Fruit fly (Drosophila melanogaster): ENCODE data around the gene eIF3f1.

Gene eIF3f1

dm6 chr3R:4687207-4687606, 26.8 kb downstream of the eIF3f1 start (continued):
- TF ChIP-seq Hr4 (GFP tag; optimal IDR thresholded peaks at IDR 0.05): peak; percentile 64
- peak; percentile 68 for TF ChIP-seq CG15336 (GFP tag; IDR thresholded peaks at IDR 0.05)
- peak; percentile 12 for TF ChIP-seq fd59A (GFP tag; optimal IDR thresholded peaks at IDR 0.05)
- peak; percentile 25 for TF ChIP-seq Hr39 (GFP tag; optimal IDR thresholded peaks at IDR 0.05)
- peak; percentile 22 to 73 for TF ChIP-seq salr (GFP tag; optimal IDR thresholded peaks at IDR 0.05)
- TF ChIP-seq CG32006 (GFP tag; optimal IDR thresholded peaks at IDR 0.05): peak; percentile 74
- peak; percentile 44 for TF ChIP-seq CG4318 (GFP tag; optimal IDR thresholded peaks at IDR 0.05)
- no peak for TF ChIP-seq CG16779 (tag; optimal IDR thresholded peaks at IDR 0.05)
- peak; percentile 44 for TF ChIP-seq CG7368 (GFP tag; optimal IDR thresholded peaks at IDR 0.05)
- TF ChIP-seq OdsH (GFP tag; optimal IDR thresholded peaks at IDR 0.05): peak; percentile 61
- peak; percentile 29 for TF ChIP-seq CG3032 (tag; optimal IDR thresholded peaks at IDR 0.05)
- TF ChIP-seq CG11762 (GFP tag; optimal IDR thresholded peaks at IDR 0.05; ENCODE audit: insufficient read depth): peak; percentile 42
- TF ChIP-seq CG1621 (tag; optimal IDR thresholded peaks at IDR 0.05): no peak
- TF ChIP-seq ss (GFP tag; optimal IDR thresholded peaks at IDR 0.05): no peak
- no peak for TF ChIP-seq fkh (GFP tag; optimal IDR thresholded peaks at IDR 0.05)
- peak; percentile 45 for TF ChIP-seq Ets96B (tag; optimal IDR thresholded peaks at IDR 0.05)
- TF ChIP-seq svp (GFP tag): no peak
- TF ChIP-seq esn (GFP tag; optimal IDR thresholded peaks at IDR 0.05): peak; percentile 28
- TF ChIP-seq CG3919 (GFP tag; optimal IDR thresholded peaks at IDR 0.05): peak; percentile 64
- peak; percentile 82 for TF ChIP-seq Eip78C (GFP tag)
- no peak for TF ChIP-seq dsx (GFP tag; optimal IDR thresholded peaks at IDR 0.05; ENCODE audit: poor library complexity, severe bottlenecking)
- peak; percentile 23 for TF ChIP-seq CG31627 (GFP tag; optimal IDR thresholded peaks at IDR 0.05)
- TF ChIP-seq CG9139 (GFP tag; optimal IDR thresholded peaks at IDR 0.05): no peak
- peak; percentile 11 for TF ChIP-seq Met (GFP tag; optimal IDR thresholded peaks at IDR 0.05)
- TF ChIP-seq CG8319 (GFP tag; optimal IDR thresholded peaks at IDR 0.05): peak; percentile 5
- no peak for TF ChIP-seq Sox15 (GFP tag; optimal IDR thresholded peaks at IDR 0.05)
- peak; percentile 71 for TF ChIP-seq CG10631 (GFP tag; optimal IDR thresholded peaks at IDR 0.05)
- TF ChIP-seq CG10669 (GFP tag; optimal IDR thresholded peaks at IDR 0.05): no peak
- TF ChIP-seq Eip75B (GFP tag; optimal IDR thresholded peaks at IDR 0.05): peak; percentile 64
- TF ChIP-seq CG11902 (GFP tag; optimal IDR thresholded peaks at IDR 0.05): no peak
- peak; percentile 45; the same call in 1 of the 2 replicates for TF ChIP-seq CG11294 (GFP tag; IDR thresholded peaks at IDR 0.05)
- TF ChIP-seq eg (GFP tag; IDR thresholded peaks at IDR 0.05): peak; percentile 65; the same call in 1 of the 3 replicates

- TF ChIP-seq CG3919 (GFP tag; optimal IDR thresholded peaks at IDR 0.05): peak; percentile 19
- TF ChIP-seq eg (GFP tag; IDR thresholded peaks at IDR 0.05): 0 out of 3 replicates have a peak, but pooled peaks have one; percentile 27
Observed at dm6 chr3R:4684811-4685210, 29.2 kb downstream of the eIF3f1 start.

- TF ChIP-seq eg (GFP tag; IDR thresholded peaks at IDR 0.05) (no peak), Eip93F (GFP tag; optimal IDR thresholded peaks at IDR 0.05) (no peak), salr (GFP tag; optimal IDR thresholded peaks at IDR 0.05) (no peak), achi (GFP tag; optimal IDR thresholded peaks at IDR 0.05) (no peak), dsx (GFP tag; optimal IDR thresholded peaks at IDR 0.05; ENCODE audit: poor library complexity, severe bottlenecking) (no peak), CG8119 (GFP tag; IDR thresholded peaks at IDR 0.05) (no peak), CG1621 (tag; optimal IDR thresholded peaks at IDR 0.05) (no peak), Hr4 (GFP tag; optimal IDR thresholded peaks at IDR 0.05) (no peak), Met (GFP tag; optimal IDR thresholded peaks at IDR 0.05) (no peak), Hr38 (GFP tag; optimal IDR thresholded peaks at IDR 0.05) (no peak), ss (GFP tag; optimal IDR thresholded peaks at IDR 0.05) (no peak), CG6276 (GFP tag; optimal IDR thresholded peaks at IDR 0.05) (no peak)
Observed at dm6 chr3R:4678362-4678761, 35.6 kb downstream of the eIF3f1 start.

Measured in whole organism, prepupa.